Worm (Caenorhabditis elegans): ENCODE results near the gene C28H8.8.

The C28H8.8 gene

DNA sequence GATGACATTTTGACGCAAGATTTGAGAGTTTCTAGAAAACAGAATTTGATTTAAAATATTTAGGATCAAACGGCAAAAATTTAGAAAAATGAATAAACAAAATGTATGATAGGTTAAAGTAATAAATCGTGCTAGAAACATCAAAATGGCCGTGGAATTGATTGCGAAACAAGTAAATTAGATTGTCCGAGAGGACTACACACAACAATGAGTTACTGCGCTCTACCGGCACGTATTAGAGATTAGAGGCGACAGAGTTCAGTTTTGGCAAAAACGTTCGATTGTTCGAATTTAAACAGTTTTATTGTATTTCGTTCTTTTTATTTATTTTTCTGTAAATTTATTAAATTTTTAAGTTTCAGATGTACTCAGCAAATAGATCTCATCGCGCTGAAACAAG is 37.1 kb upstream of the C28H8.8 start, which contains the start of the genes dnc-2 and bcl-7 (continued):
- TF ChIP-seq lir-3 (tag; optimal IDR thresholded peaks at IDR 0.05; ENCODE audit: poor library complexity) = peak; percentile 11
- peak; percentile 60 for TF ChIP-seq dsc-1 (tag; optimal IDR thresholded peaks at IDR 0.05)
- TF ChIP-seq nhr-90 (tag; optimal IDR thresholded peaks at IDR 0.05; ENCODE audit: poor library complexity) = peak; percentile 31
- no peak for TF ChIP-seq grh-1 (GFP tag; IDR thresholded peaks at IDR 0.05)
- peak; percentile 8 for TF ChIP-seq unc-86 (tag; optimal IDR thresholded peaks at IDR 0.05)
- TF ChIP-seq mep-1 (tag; optimal IDR thresholded peaks at IDR 0.05) = peak; percentile 59
- peak; percentile 63 for TF ChIP-seq swsn-7 (tag; optimal IDR thresholded peaks at IDR 0.05)
- no peak for TF ChIP-seq unc-130 (tag; optimal IDR thresholded peaks at IDR 0.05)
- TF ChIP-seq nhr-47 (tag; optimal IDR thresholded peaks at IDR 0.05) = peak; percentile 72
- TF ChIP-seq snpc-4 (tag; optimal IDR thresholded peaks at IDR 0.05) = no peak
- TF ChIP-seq C04F5.9 (tag; optimal IDR thresholded peaks at IDR 0.05) = peak; percentile 2
- TF ChIP-seq mdl-1 (tag; optimal IDR thresholded peaks at IDR 0.05) = peak in 1 of 2 experiments; percentile 21
- no peak for TF ChIP-seq nhr-84 (tag; optimal IDR thresholded peaks at IDR 0.05)
- peak; percentile 31 for TF ChIP-seq fos-1 (tag; optimal IDR thresholded peaks at IDR 0.05)
- TF ChIP-seq fkh-8 (tag; optimal IDR thresholded peaks at IDR 0.05) = no peak
- peak; percentile 89 for TF ChIP-seq lin-14 (GFP tag; optimal IDR thresholded peaks at IDR 0.05)
- peak; percentile 76 for TF ChIP-seq zip-4 (GFP tag; optimal IDR thresholded peaks at IDR 0.05)
- TF ChIP-seq nhr-19 (GFP tag; conservative IDR thresholded peaks at IDR 0.05) = peak; percentile 51

ce11 chrIII:5922236-5922635 is 33.7 kb upstream of the C28H8.8 start:
- TF ChIP-seq unc-86 (tag; optimal IDR thresholded peaks at IDR 0.05) = no peak
- TF ChIP-seq mab-9 (GFP tag; IDR thresholded peaks at IDR 0.05) = no peak
- TF ChIP-seq ztf-4 (tag; optimal IDR thresholded peaks at IDR 0.05) = no peak
- TF ChIP-seq mdl-1 (tag; optimal IDR thresholded peaks at IDR 0.05) = peak in 1 of 2 experiments; percentile 52
- TF ChIP-seq nhr-12 (tag; optimal IDR thresholded peaks at IDR 0.05) = no peak
- no peak for TF ChIP-seq ztf-11 (tag; optimal IDR thresholded peaks at IDR 0.05)
- TF ChIP-seq nhr-20 (tag; optimal IDR thresholded peaks at IDR 0.05) = peak; percentile 78
- TF ChIP-seq dsc-1 (tag; optimal IDR thresholded peaks at IDR 0.05) = no peak
- TF ChIP-seq ceh-63 (GFP tag; optimal IDR thresholded peaks at IDR 0.05) = no peak
- no peak for TF ChIP-seq C04F5.9 (tag; optimal IDR thresholded peaks at IDR 0.05)
- TF ChIP-seq elt-3 (tag; optimal IDR thresholded peaks at IDR 0.05) = peak in 2 of 6 experiments; percentile 45 to 73
- TF ChIP-seq nhr-71 (tag; optimal IDR thresholded peaks at IDR 0.05) = peak; percentile 74
- TF ChIP-seq lir-3 (tag; optimal IDR thresholded peaks at IDR 0.05; ENCODE audit: poor library complexity) = peak; percentile 5
- TF ChIP-seq nhr-28 (tag; optimal IDR thresholded peaks at IDR 0.05) = no peak
- no peak for TF ChIP-seq jun-1 (tag; optimal IDR thresholded peaks at IDR 0.05)
- TF ChIP-seq grh-1 (GFP tag; IDR thresholded peaks at IDR 0.05) = peak; percentile 90
- TF ChIP-seq lin-15B (tag; optimal IDR thresholded peaks at IDR 0.05) = no peak
- no peak for TF ChIP-seq lsy-2 (tag; optimal IDR thresholded peaks at IDR 0.05)
- TF ChIP-seq unc-130 (tag; optimal IDR thresholded peaks at IDR 0.05) = no peak
- TF ChIP-seq blmp-1 (tag; optimal IDR thresholded peaks at IDR 0.05) = peak; percentile 71
- no peak for TF ChIP-seq vab-15 (tag; optimal IDR thresholded peaks at IDR 0.05)
- TF ChIP-seq zag-1 (tag; optimal IDR thresholded peaks at IDR 0.05) = no peak
- peak; percentile 63 for TF ChIP-seq snu-23 (GFP tag; optimal IDR thresholded peaks at IDR 0.05)
- TF ChIP-seq lin-35 (GFP tag; optimal IDR thresholded peaks at IDR 0.05) = peak in 1 of 2 experiments; percentile 40
- TF ChIP-seq sup-37 (GFP tag; optimal IDR thresholded peaks at IDR 0.05) = no peak
- no peak for TF ChIP-seq unc-98 (GFP tag; IDR thresholded peaks at IDR 0.05)
- TF ChIP-seq ceh-88 (GFP tag; IDR thresholded peaks at IDR 0.05) = no peak
- TF ChIP-seq F16B12.6 (tag; optimal IDR thresholded peaks at IDR 0.05) = no peak
- TF ChIP-seq tlp-1 (tag; optimal IDR thresholded peaks at IDR 0.05) = no peak
- TF ChIP-seq lin-14 (GFP tag; optimal IDR thresholded peaks at IDR 0.05) = peak; percentile 59
- peak; percentile 65 for TF ChIP-seq nhr-90 (tag; optimal IDR thresholded peaks at IDR 0.05; ENCODE audit: poor library complexity)
- TF ChIP-seq tbx-2 (tag; optimal IDR thresholded peaks at IDR 0.05) = peak; percentile 34
- peak; percentile 76 for TF ChIP-seq nhr-19 (GFP tag; conservative IDR thresholded peaks at IDR 0.05)
- peak; percentile 89 for TF ChIP-seq nhr-85 (tag)
- TF ChIP-seq mep-1 (tag; optimal IDR thresholded peaks at IDR 0.05) = no peak
- no peak for TF ChIP-seq efl-1 (optimal IDR thresholded peaks at IDR 0.05)
- peak in 1 of 2 experiments; percentile 91 for TF ChIP-seq efl-1 (GFP tag; optimal IDR thresholded peaks at IDR 0.05 in 1 of 2)
- no peak for TF ChIP-seq ceh-90 (tag; optimal IDR thresholded peaks at IDR 0.05)
- no peak for TF ChIP-seq mef-2 (tag; optimal IDR thresholded peaks at IDR 0.05)
- no peak for TF ChIP-seq lin-39 (tag; optimal IDR thresholded peaks at IDR 0.05)
